Fruit fly (Drosophila melanogaster) whole organism, wandering third instar larva: ENCODE measurements around the gene CG34398.

Experiments
- Abd-B ChIP-seq: fragments of >200 bp; optimal IDR thresholded peaks from 2 replicates; lab custom pipeline; 2017; ENCODE audit warnings: missing biosample characterization, missing genetic modification characterization
- CG32264 ChIP-seq: fragments of 200-800 bp; sonication (Bioruptor generic); optimal IDR thresholded peaks from 2 replicates; lab custom pipeline; 2016; ENCODE audit warnings: missing biosample characterization, missing genetic modification characterization
- CG9705 ChIP-seq: fragments of 200-800 bp; sonication (Bioruptor generic); optimal IDR thresholded peaks from 2 replicates; lab custom pipeline; 2018; ENCODE audit warnings: missing biosample characterization, mild to moderate bottlenecking, missing genetic modification characterization
- CrebA ChIP-seq: fragments of 200-800 bp; sonication (Bioruptor generic); optimal IDR thresholded peaks from 2 replicates; lab custom pipeline; 2016; ENCODE audit warnings: missing biosample characterization, mild to moderate bottlenecking, missing genetic modification characterization, borderline replicate concordance
- Dfd ChIP-seq: fragments of >200 bp; optimal IDR thresholded peaks from 2 replicates; lab custom pipeline; 2017; ENCODE audit warnings: missing biosample characterization, missing genetic modification characterization
- Dif ChIP-seq: fragments of 200-275, 200-300 bp; sonication (Bioruptor generic); optimal IDR thresholded peaks from 2 replicates; lab custom pipeline; 2018; ENCODE audit warnings: missing biosample characterization, missing genetic modification characterization; ENCODE audit not compliant: partially characterized antibody
- GATAd ChIP-seq: sonication (Bioruptor generic); optimal IDR thresholded peaks from 2 replicates; lab custom pipeline; 2016; ENCODE audit warnings: missing biosample characterization, missing genetic modification characterization
- HLH106 ChIP-seq: fragments of 200-800 bp; optimal IDR thresholded peaks from 3 replicates; lab custom pipeline; 2019; ENCODE audit warnings: missing biosample characterization, mild to moderate bottlenecking, missing genetic modification characterization, moderate library complexity
- Hnf4 ChIP-seq: fragments of 200-800 bp; sonication (Bioruptor generic); optimal IDR thresholded peaks from 2 replicates; lab custom pipeline; 2016; ENCODE audit warnings: missing biosample characterization, mild to moderate bottlenecking, missing genetic modification characterization
- Hr78 ChIP-seq: fragments of >200 bp; optimal IDR thresholded peaks from 2 replicates; lab custom pipeline; 2017; ENCODE audit warnings: missing biosample characterization, missing genetic modification characterization
- Hr83 ChIP-seq: fragments of 200-300 bp; sonication (Bioruptor generic); optimal IDR thresholded peaks from 2 replicates; lab custom pipeline; 2016; ENCODE audit warnings: missing biosample characterization, mild to moderate bottlenecking, missing genetic modification characterization, moderate library complexity; ENCODE audit not compliant: poor library complexity, severe bottlenecking
- Jra ChIP-seq: sonication (Bioruptor generic); optimal IDR thresholded peaks from 2 replicates; lab custom pipeline; 2016; ENCODE audit warnings: missing biosample characterization, missing genetic modification characterization
- Mio ChIP-seq: sonication (Bioruptor generic); optimal IDR thresholded peaks from 2 replicates; lab custom pipeline; 2016; ENCODE audit warnings: missing biosample characterization, missing genetic modification characterization
- Myc ChIP-seq: fragments of >200 bp; optimal IDR thresholded peaks from 2 replicates; lab custom pipeline; 2017
- N ChIP-seq: fragments of >200 bp; optimal IDR thresholded peaks from 2 replicates; lab custom pipeline; 2018; ENCODE audit warnings: missing biosample characterization, missing external identifiers, missing genetic modification characterization
- OdsH ChIP-seq: fragments of 200-800 bp; sonication (Bioruptor generic); optimal IDR thresholded peaks from 2 replicates; lab custom pipeline; 2016; ENCODE audit warnings: missing biosample characterization, mild to moderate bottlenecking, missing genetic modification characterization
- Rel ChIP-seq, 2 experiments: fragments of 200-800 bp; sonication (Bioruptor generic) in 1 of 2; optimal IDR thresholded peaks; 2 replicates in 1 of 2; 3 replicates in 1 of 2; lab custom pipeline; 2016 to 2019; ENCODE audit warnings: mild to moderate bottlenecking in 2 of 2, missing biosample characterization in 2 of 2, missing genetic modification characterization in 2 of 2, moderate library complexity in 1 of 2
- Sp1 ChIP-seq: fragments of 200-800 bp; sonication (Bioruptor generic); optimal IDR thresholded peaks from 3 replicates; lab custom pipeline; 2019; ENCODE audit warnings: missing biosample characterization, mild to moderate bottlenecking, missing genetic modification characterization, moderate library complexity
- Vsx2 ChIP-seq: fragments of 200-300, 225-300 bp; sonication (Bioruptor generic); optimal IDR thresholded peaks from 2 replicates; lab custom pipeline; 2018; ENCODE audit warnings: missing biosample characterization, missing genetic modification characterization; ENCODE audit not compliant: partially characterized antibody
- br ChIP-seq: fragments of 200-800 bp; sonication (Bioruptor generic); optimal IDR thresholded peaks from 2 replicates; lab custom pipeline; 2016; ENCODE audit warnings: missing biosample characterization, missing genetic modification characterization
- brk ChIP-seq: fragments of 200-800 bp; sonication (Bioruptor generic); optimal IDR thresholded peaks from 2 replicates; lab custom pipeline; 2016; ENCODE audit warnings: missing biosample characterization, mild to moderate bottlenecking, missing genetic modification characterization
- dl ChIP-seq, 2 experiments: fragments of 175-275, 200-275 bp in 1 of 2; fragments of 200-275 bp in 1 of 2; sonication (Bioruptor generic); optimal IDR thresholded peaks; lab custom pipeline; 2018; ENCODE audit warnings: mild to moderate bottlenecking in 2 of 2, missing biosample characterization in 2 of 2, missing genetic modification characterization in 2 of 2, moderate library complexity in 2 of 2; ENCODE audit not compliant: partially characterized antibody in 2 of 2, insufficient read depth in 1 of 2
- dmrt93B ChIP-seq: fragments of 200-800 bp; sonication (Bioruptor generic); optimal IDR thresholded peaks from 2 replicates; lab custom pipeline; 2018; ENCODE audit warnings: missing biosample characterization, mild to moderate bottlenecking, missing genetic modification characterization
- dsf ChIP-seq: sonication (Bioruptor generic); optimal IDR thresholded peaks from 2 replicates; lab custom pipeline; 2016; ENCODE audit warnings: missing biosample characterization, missing genetic modification characterization, borderline replicate concordance
- ey ChIP-seq: fragments of 200-800 bp; sonication (Bioruptor generic); optimal IDR thresholded peaks from 2 replicates; lab custom pipeline; 2016; ENCODE audit warnings: missing biosample characterization, missing genetic modification characterization
- foxo ChIP-seq, 2 experiments: fragments of 200-800 bp; sonication (Bioruptor generic); optimal IDR thresholded peaks; 2 replicates in 1 of 2; 3 replicates in 1 of 2; lab custom pipeline; 2016 to 2017; ENCODE audit warnings: missing biosample characterization in 2 of 2, missing genetic modification characterization in 2 of 2
- fru ChIP-seq: fragments of 200-800 bp; sonication (Bioruptor generic); optimal IDR thresholded peaks from 3 replicates; lab custom pipeline; 2016; ENCODE audit warnings: missing biosample characterization, mild to moderate bottlenecking, missing genetic modification characterization
- h ChIP-seq: fragments of 200-800 bp; sonication (Bioruptor generic); optimal IDR thresholded peaks from 3 replicates; lab custom pipeline; 2016; ENCODE audit warnings: missing biosample characterization, mild to moderate bottlenecking, missing genetic modification characterization
- jim ChIP-seq: fragments of 175-275, 200-325 bp; sonication (Bioruptor generic); optimal IDR thresholded peaks from 2 replicates; lab custom pipeline; 2016; ENCODE audit warnings: missing biosample characterization, mild to moderate bottlenecking, missing genetic modification characterization
- lola ChIP-seq: fragments of >200 bp; optimal IDR thresholded peaks from 2 replicates; lab custom pipeline; 2017; ENCODE audit warnings: missing biosample characterization, missing genetic modification characterization
- pan ChIP-seq: fragments of >200 bp; optimal IDR thresholded peaks from 2 replicates; lab custom pipeline; 2017
- psq ChIP-seq: fragments of 200-800 bp; sonication (Bioruptor generic); optimal IDR thresholded peaks from 3 replicates; lab custom pipeline; 2017; ENCODE audit warnings: missing biosample characterization, mild to moderate bottlenecking, missing genetic modification characterization, moderate library complexity
- rgr ChIP-seq: fragments of 200-800 bp; sonication (Bioruptor generic); optimal IDR thresholded peaks from 3 replicates; lab custom pipeline; 2016; ENCODE audit warnings: missing biosample characterization, mild to moderate bottlenecking, missing genetic modification characterization
- sage ChIP-seq: fragments of 200-800 bp; sonication (Bioruptor generic); optimal IDR thresholded peaks from 2 replicates; lab custom pipeline; 2016; ENCODE audit warnings: missing biosample characterization, mild to moderate bottlenecking, missing genetic modification characterization
- sv ChIP-seq: fragments of 200-800 bp; sonication (Bioruptor generic); optimal IDR thresholded peaks from 3 replicates; lab custom pipeline; 2016; ENCODE audit warnings: missing biosample characterization, missing genetic modification characterization
- tai ChIP-seq: sonication (Bioruptor generic); optimal IDR thresholded peaks from 2 replicates; lab custom pipeline; 2016; ENCODE audit warnings: missing biosample characterization, missing genetic modification characterization
- usp ChIP-seq: fragments of >200 bp; optimal IDR thresholded peaks from 2 replicates; lab custom pipeline; 2017; ENCODE audit warnings: missing biosample characterization, missing genetic modification characterization
- woc ChIP-seq: sonication (Bioruptor generic); optimal IDR thresholded peaks from 2 replicates; lab custom pipeline; 2016; ENCODE audit warnings: missing biosample characterization, mild to moderate bottlenecking, missing genetic modification characterization

CG34398 gene

dm6 chr2L:8915709-8916108 lies 17.1 kb downstream of the CG34398 start:
- TF ChIP-seq fru (GFP tag; lab: Kevin White, UChicago) (no peak), Sp1 (GFP tag; lab: Kevin White, UChicago) (no peak), N (GFP tag; lab: Kevin White, UChicago) (no peak), Jra (no peak), HLH106 (no peak), CG9705 (GFP tag; lab: Kevin White, UChicago) (no peak), dsf (GFP tag; lab: Kevin White, UChicago) (no peak), CG32264 (no peak), brk (GFP tag; lab: Kevin White, UChicago) (no peak), Hr83 (GFP tag; lab: Kevin White, UChicago) (no peak), br (GFP tag; lab: Kevin White, UChicago) (no peak), CrebA (GFP tag; lab: Kevin White, UChicago) (no peak), Rel (GFP tag; optimal IDR thresholded peaks at IDR 0.05; lab: Kevin White, UChicago) (no peak), Rel (tag; optimal IDR thresholded peaks at IDR 0.05; lab: Kevin White, UChicago) (no peak), pan (lab: Kevin White, UChicago) (no peak), Vsx2 (no peak), Dif (no peak), Mio (no peak), GATAd (GFP tag; lab: Kevin White, UChicago) (no peak), OdsH (no peak), psq (GFP tag; lab: Kevin White, UChicago) (no peak)
- TF ChIP-seq, all 38 proteins: peak for 0

dm6 chr2L:8919638-8920037 lies 21.1 kb downstream of the CG34398 start:
- TF ChIP-seq CG9705 (GFP tag; lab: Kevin White, UChicago) (no peak), usp (GFP tag; lab: Kevin White, UChicago) (no peak), foxo (GFP tag; optimal IDR thresholded peaks at IDR 0.05; lab: Kevin White, UChicago) (no peak), sv (GFP tag; lab: Kevin White, UChicago) (no peak), OdsH (no peak), fru (GFP tag; lab: Kevin White, UChicago) (no peak), dmrt93B (GFP tag; lab: Kevin White, UChicago) (no peak), ey (no peak), pan (lab: Kevin White, UChicago) (no peak), Jra (no peak), tai (GFP tag; lab: Kevin White, UChicago) (no peak), Mio (no peak), sage (GFP tag; lab: Kevin White, UChicago) (no peak), Hnf4 (GFP tag; lab: Kevin White, UChicago) (no peak), CrebA (GFP tag; lab: Kevin White, UChicago) (no peak), Rel (GFP tag; optimal IDR thresholded peaks at IDR 0.05; lab: Kevin White, UChicago) (no peak), Rel (tag; optimal IDR thresholded peaks at IDR 0.05; lab: Kevin White, UChicago) (no peak), Sp1 (GFP tag; lab: Kevin White, UChicago) (no peak), Hr78 (GFP tag; lab: Kevin White, UChicago) (no peak), CG32264 (no peak), Dfd (GFP tag; lab: Kevin White, UChicago) (no peak)
- TF ChIP-seq, all 38 proteins: peak for 0

- TF ChIP-seq dmrt93B (GFP tag; lab: Kevin White, UChicago) = peak; percentile 49
- no peak for TF ChIP-seq Dfd (GFP tag; lab: Kevin White, UChicago)
- peak; percentile 46 for TF ChIP-seq Jra
- peak; percentile 79 for TF ChIP-seq psq (GFP tag; lab: Kevin White, UChicago)
- TF ChIP-seq Mio = no peak
- no peak for TF ChIP-seq tai (GFP tag; lab: Kevin White, UChicago)
- TF ChIP-seq sv (GFP tag; lab: Kevin White, UChicago) = no peak
- peak; percentile 88 for TF ChIP-seq fru (GFP tag; lab: Kevin White, UChicago)
- peak; percentile 89 for TF ChIP-seq rgr (GFP tag; lab: Kevin White, UChicago)
- peak; percentile 81 for TF ChIP-seq HLH106
- peak; percentile 81 for TF ChIP-seq Hnf4 (GFP tag; lab: Kevin White, UChicago)
- TF ChIP-seq dl (GFP tag; optimal IDR thresholded peaks at IDR 0.05; lab: Kevin White, UChicago; ENCODE audit: insufficient read depth in 1 of 2, partially characterized antibody in 2 of 2) = no peak
- TF ChIP-seq h (GFP tag; lab: Kevin White, UChicago) = peak; percentile 91
- no peak for TF ChIP-seq CG9705 (GFP tag; lab: Kevin White, UChicago)
- TF ChIP-seq woc (GFP tag; lab: Kevin White, UChicago) = peak; percentile 82
- TF ChIP-seq Myc = no peak
- no peak for TF ChIP-seq Hr83 (GFP tag; lab: Kevin White, UChicago)
- peak; percentile 87 for TF ChIP-seq OdsH
- peak; percentile 76 for TF ChIP-seq sage (GFP tag; lab: Kevin White, UChicago)
- no peak for TF ChIP-seq dsf (GFP tag; lab: Kevin White, UChicago)
- no peak for TF ChIP-seq GATAd (GFP tag; lab: Kevin White, UChicago)
- TF ChIP-seq CG32264 = peak; percentile 55
- no peak for TF ChIP-seq CrebA (GFP tag; lab: Kevin White, UChicago)
- peak in 1 of 2 experiments; percentile 89 for TF ChIP-seq foxo (GFP tag; optimal IDR thresholded peaks at IDR 0.05; lab: Kevin White, UChicago)
- TF ChIP-seq Vsx2 = no peak
- TF ChIP-seq Dif = no peak
- TF ChIP-seq Sp1 (GFP tag; lab: Kevin White, UChicago) = peak; percentile 75
- no peak for TF ChIP-seq Abd-B (GFP tag; lab: Kevin White, UChicago)
- TF ChIP-seq jim (GFP tag; lab: Kevin White, UChicago) = no peak
- TF ChIP-seq N (GFP tag; lab: Kevin White, UChicago) = no peak
- TF ChIP-seq br (GFP tag; lab: Kevin White, UChicago) = peak; percentile 78
- TF ChIP-seq Rel (GFP tag; optimal IDR thresholded peaks at IDR 0.05; lab: Kevin White, UChicago) = peak; percentile 69
- no peak for TF ChIP-seq Rel (tag; optimal IDR thresholded peaks at IDR 0.05; lab: Kevin White, UChicago)
- TF ChIP-seq pan (lab: Kevin White, UChicago) = no peak
- peak; percentile 82 for TF ChIP-seq ey
- peak; percentile 88 for TF ChIP-seq brk (GFP tag; lab: Kevin White, UChicago)
- TF ChIP-seq lola (GFP tag; lab: Kevin White, UChicago) = no peak
- TF ChIP-seq Hr78 (GFP tag; lab: Kevin White, UChicago) = no peak
- TF ChIP-seq usp (GFP tag; lab: Kevin White, UChicago) = no peak
- TF ChIP-seq, all 38 proteins: peak for 18
Observed at dm6 chr2L:8920294-8920693, 21.7 kb downstream of the CG34398 start.
